Worm (Caenorhabditis elegans): ENCODE data around the gene rop-1.

ce11 chrV:10221317-10221716 lies 33.5 kb downstream of the rop-1 start, which contains the start of the genes fipr-5 and fipr-9:
- TF ChIP-seq him-1 (tag; optimal IDR thresholded peaks at IDR 0.05) (no peak), W03F9.2 (tag; optimal IDR thresholded peaks at IDR 0.05) (no peak), dao-5 (tag; optimal IDR thresholded peaks at IDR 0.05) (no peak)
